Fruit fly (Drosophila melanogaster) whole organism, wandering third instar larva: ENCODE data around the gene CG14565.

Experiments used
- Abd-B ChIP-seq: fragments of >200 bp; optimal IDR thresholded peaks from 2 replicates; lab custom pipeline; 2017; ENCODE audit warnings: missing biosample characterization, missing genetic modification characterization
- CG32264 ChIP-seq: fragments of 200-800 bp; sonication (Bioruptor generic); optimal IDR thresholded peaks from 2 replicates; lab custom pipeline; 2016; ENCODE audit warnings: missing biosample characterization, missing genetic modification characterization
- CG9705 ChIP-seq: fragments of 200-800 bp; sonication (Bioruptor generic); optimal IDR thresholded peaks from 2 replicates; lab custom pipeline; 2018; ENCODE audit warnings: missing biosample characterization, mild to moderate bottlenecking, missing genetic modification characterization
- CrebA ChIP-seq: fragments of 200-800 bp; sonication (Bioruptor generic); optimal IDR thresholded peaks from 2 replicates; lab custom pipeline; 2016; ENCODE audit warnings: missing biosample characterization, mild to moderate bottlenecking, missing genetic modification characterization, borderline replicate concordance
- Dfd ChIP-seq: fragments of >200 bp; optimal IDR thresholded peaks from 2 replicates; lab custom pipeline; 2017; ENCODE audit warnings: missing biosample characterization, missing genetic modification characterization
- Dif ChIP-seq: fragments of 200-275, 200-300 bp; sonication (Bioruptor generic); optimal IDR thresholded peaks from 2 replicates; lab custom pipeline; 2018; ENCODE audit warnings: missing biosample characterization, missing genetic modification characterization; ENCODE audit not compliant: partially characterized antibody
- GATAd ChIP-seq: sonication (Bioruptor generic); optimal IDR thresholded peaks from 2 replicates; lab custom pipeline; 2016; ENCODE audit warnings: missing biosample characterization, missing genetic modification characterization
- HLH106 ChIP-seq: fragments of 200-800 bp; optimal IDR thresholded peaks from 3 replicates; lab custom pipeline; 2019; ENCODE audit warnings: missing biosample characterization, mild to moderate bottlenecking, missing genetic modification characterization, moderate library complexity
- Hnf4 ChIP-seq: fragments of 200-800 bp; sonication (Bioruptor generic); optimal IDR thresholded peaks from 2 replicates; lab custom pipeline; 2016; ENCODE audit warnings: missing biosample characterization, mild to moderate bottlenecking, missing genetic modification characterization
- Hr78 ChIP-seq: fragments of >200 bp; optimal IDR thresholded peaks from 2 replicates; lab custom pipeline; 2017; ENCODE audit warnings: missing biosample characterization, missing genetic modification characterization
- Hr83 ChIP-seq: fragments of 200-300 bp; sonication (Bioruptor generic); optimal IDR thresholded peaks from 2 replicates; lab custom pipeline; 2016; ENCODE audit warnings: missing biosample characterization, mild to moderate bottlenecking, missing genetic modification characterization, moderate library complexity; ENCODE audit not compliant: poor library complexity, severe bottlenecking
- Jra ChIP-seq: sonication (Bioruptor generic); optimal IDR thresholded peaks from 2 replicates; lab custom pipeline; 2016; ENCODE audit warnings: missing biosample characterization, missing genetic modification characterization
- Mio ChIP-seq: sonication (Bioruptor generic); optimal IDR thresholded peaks from 2 replicates; lab custom pipeline; 2016; ENCODE audit warnings: missing biosample characterization, missing genetic modification characterization
- Myc ChIP-seq: fragments of >200 bp; optimal IDR thresholded peaks from 2 replicates; lab custom pipeline; 2017
- N ChIP-seq: fragments of >200 bp; optimal IDR thresholded peaks from 2 replicates; lab custom pipeline; 2018; ENCODE audit warnings: missing biosample characterization, missing external identifiers, missing genetic modification characterization
- OdsH ChIP-seq: fragments of 200-800 bp; sonication (Bioruptor generic); optimal IDR thresholded peaks from 2 replicates; lab custom pipeline; 2016; ENCODE audit warnings: missing biosample characterization, mild to moderate bottlenecking, missing genetic modification characterization
- Rel ChIP-seq, 2 experiments: fragments of 200-800 bp; sonication (Bioruptor generic) in 1 of 2; optimal IDR thresholded peaks; 2 replicates in 1 of 2; 3 replicates in 1 of 2; lab custom pipeline; 2016 to 2019; ENCODE audit warnings: mild to moderate bottlenecking in 2 of 2, missing biosample characterization in 2 of 2, missing genetic modification characterization in 2 of 2, moderate library complexity in 1 of 2
- Sp1 ChIP-seq: fragments of 200-800 bp; sonication (Bioruptor generic); optimal IDR thresholded peaks from 3 replicates; lab custom pipeline; 2019; ENCODE audit warnings: missing biosample characterization, mild to moderate bottlenecking, missing genetic modification characterization, moderate library complexity
- Vsx2 ChIP-seq: fragments of 200-300, 225-300 bp; sonication (Bioruptor generic); optimal IDR thresholded peaks from 2 replicates; lab custom pipeline; 2018; ENCODE audit warnings: missing biosample characterization, missing genetic modification characterization; ENCODE audit not compliant: partially characterized antibody
- br ChIP-seq: fragments of 200-800 bp; sonication (Bioruptor generic); optimal IDR thresholded peaks from 2 replicates; lab custom pipeline; 2016; ENCODE audit warnings: missing biosample characterization, missing genetic modification characterization
- brk ChIP-seq: fragments of 200-800 bp; sonication (Bioruptor generic); optimal IDR thresholded peaks from 2 replicates; lab custom pipeline; 2016; ENCODE audit warnings: missing biosample characterization, mild to moderate bottlenecking, missing genetic modification characterization
- dl ChIP-seq, 2 experiments: fragments of 175-275, 200-275 bp in 1 of 2; fragments of 200-275 bp in 1 of 2; sonication (Bioruptor generic); optimal IDR thresholded peaks; lab custom pipeline; 2018; ENCODE audit warnings: mild to moderate bottlenecking in 2 of 2, missing biosample characterization in 2 of 2, missing genetic modification characterization in 2 of 2, moderate library complexity in 2 of 2; ENCODE audit not compliant: partially characterized antibody in 2 of 2, insufficient read depth in 1 of 2
- dmrt93B ChIP-seq: fragments of 200-800 bp; sonication (Bioruptor generic); optimal IDR thresholded peaks from 2 replicates; lab custom pipeline; 2018; ENCODE audit warnings: missing biosample characterization, mild to moderate bottlenecking, missing genetic modification characterization
- dsf ChIP-seq: sonication (Bioruptor generic); optimal IDR thresholded peaks from 2 replicates; lab custom pipeline; 2016; ENCODE audit warnings: missing biosample characterization, missing genetic modification characterization, borderline replicate concordance
- ey ChIP-seq: fragments of 200-800 bp; sonication (Bioruptor generic); optimal IDR thresholded peaks from 2 replicates; lab custom pipeline; 2016; ENCODE audit warnings: missing biosample characterization, missing genetic modification characterization
- foxo ChIP-seq, 2 experiments: fragments of 200-800 bp; sonication (Bioruptor generic); optimal IDR thresholded peaks; 2 replicates in 1 of 2; 3 replicates in 1 of 2; lab custom pipeline; 2016 to 2017; ENCODE audit warnings: missing biosample characterization in 2 of 2, missing genetic modification characterization in 2 of 2
- fru ChIP-seq: fragments of 200-800 bp; sonication (Bioruptor generic); optimal IDR thresholded peaks from 3 replicates; lab custom pipeline; 2016; ENCODE audit warnings: missing biosample characterization, mild to moderate bottlenecking, missing genetic modification characterization
- pan ChIP-seq: fragments of >200 bp; optimal IDR thresholded peaks from 2 replicates; lab custom pipeline; 2017
- rgr ChIP-seq: fragments of 200-800 bp; sonication (Bioruptor generic); optimal IDR thresholded peaks from 3 replicates; lab custom pipeline; 2016; ENCODE audit warnings: missing biosample characterization, mild to moderate bottlenecking, missing genetic modification characterization
- sage ChIP-seq: fragments of 200-800 bp; sonication (Bioruptor generic); optimal IDR thresholded peaks from 2 replicates; lab custom pipeline; 2016; ENCODE audit warnings: missing biosample characterization, mild to moderate bottlenecking, missing genetic modification characterization
- tai ChIP-seq: sonication (Bioruptor generic); optimal IDR thresholded peaks from 2 replicates; lab custom pipeline; 2016; ENCODE audit warnings: missing biosample characterization, missing genetic modification characterization
- usp ChIP-seq: fragments of >200 bp; optimal IDR thresholded peaks from 2 replicates; lab custom pipeline; 2017; ENCODE audit warnings: missing biosample characterization, missing genetic modification characterization
- woc ChIP-seq: sonication (Bioruptor generic); optimal IDR thresholded peaks from 2 replicates; lab custom pipeline; 2016; ENCODE audit warnings: missing biosample characterization, mild to moderate bottlenecking, missing genetic modification characterization

Gene CG14565

dm6 chr3L:21769515-21769914 lies 25.4 kb upstream of the CG14565 start, which contains the start of gene CG7370:
TSS of gene CG7370 (plus strand) at chr3L:21769815.
- no peak for TF ChIP-seq Vsx2 (GFP tag; lab: Kevin White, UChicago)
- no peak for TF ChIP-seq tai (GFP tag; lab: Kevin White, UChicago)
- no peak for TF ChIP-seq Hr78
- no peak for TF ChIP-seq Myc (lab: Kevin White, UChicago)
- no peak for TF ChIP-seq dmrt93B (GFP tag; lab: Kevin White, UChicago)
- no peak for TF ChIP-seq CG32264 (GFP tag; lab: Kevin White, UChicago)
- TF ChIP-seq rgr (GFP tag; lab: Kevin White, UChicago): no peak
- TF ChIP-seq ey: no peak
- no peak for TF ChIP-seq GATAd (GFP tag; lab: Kevin White, UChicago)
- no peak for TF ChIP-seq Hr83 (GFP tag; lab: Kevin White, UChicago)
- no peak for TF ChIP-seq usp (GFP tag; lab: Kevin White, UChicago)
- no peak for TF ChIP-seq Jra (GFP tag; lab: Kevin White, UChicago)
- no peak for TF ChIP-seq Dif (GFP tag; lab: Kevin White, UChicago)
- TF ChIP-seq br (GFP tag; lab: Kevin White, UChicago): no peak
- no peak for TF ChIP-seq CrebA (GFP tag; lab: Kevin White, UChicago)
- no peak for TF ChIP-seq N (GFP tag; lab: Kevin White, UChicago)

- TF ChIP-seq fru (GFP tag; lab: Kevin White, UChicago) (no peak), dsf (GFP tag; lab: Kevin White, UChicago) (no peak), pan (lab: Kevin White, UChicago) (no peak), tai (GFP tag; lab: Kevin White, UChicago) (no peak), Dfd (no peak), Rel (GFP tag; optimal IDR thresholded peaks at IDR 0.05; lab: Kevin White, UChicago) (no peak), Rel (tag; optimal IDR thresholded peaks at IDR 0.05; lab: Kevin White, UChicago) (no peak), Myc (lab: Kevin White, UChicago) (no peak), GATAd (GFP tag; lab: Kevin White, UChicago) (no peak), CG9705 (no peak), woc (GFP tag; lab: Kevin White, UChicago) (no peak), brk (GFP tag; lab: Kevin White, UChicago) (no peak), HLH106 (tag; lab: Kevin White, UChicago) (no peak), foxo (GFP tag; optimal IDR thresholded peaks at IDR 0.05; lab: Kevin White, UChicago) (no peak), CrebA (GFP tag; lab: Kevin White, UChicago) (no peak), sage (GFP tag; lab: Kevin White, UChicago) (no peak), CG32264 (GFP tag; lab: Kevin White, UChicago) (no peak), Jra (GFP tag; lab: Kevin White, UChicago) (no peak), Dif (GFP tag; lab: Kevin White, UChicago) (no peak), N (GFP tag; lab: Kevin White, UChicago) (no peak), Hnf4 (GFP tag; lab: Kevin White, UChicago) (no peak)
These were observed 21.9 kb upstream of the CG14565 start for dm6 chr3L:21765931-21766330.

- no peak for TF ChIP-seq tai (GFP tag; lab: Kevin White, UChicago)
- TF ChIP-seq OdsH (GFP tag; lab: Kevin White, UChicago): no peak
- TF ChIP-seq Sp1 (GFP tag; lab: Kevin White, UChicago): no peak
- no peak for TF ChIP-seq Hnf4 (GFP tag; lab: Kevin White, UChicago)
- no peak for TF ChIP-seq Hr78
- TF ChIP-seq Myc (lab: Kevin White, UChicago): no peak
- no peak for TF ChIP-seq woc (GFP tag; lab: Kevin White, UChicago)
- TF ChIP-seq brk (GFP tag; lab: Kevin White, UChicago): no peak
- no peak for TF ChIP-seq dmrt93B (GFP tag; lab: Kevin White, UChicago)
- TF ChIP-seq Hr83 (GFP tag; lab: Kevin White, UChicago): no peak
- no peak for TF ChIP-seq Mio (GFP tag; lab: Kevin White, UChicago)
- TF ChIP-seq usp (GFP tag; lab: Kevin White, UChicago): no peak
- no peak for TF ChIP-seq CG9705
- no peak for TF ChIP-seq Jra (GFP tag; lab: Kevin White, UChicago)
- no peak for TF ChIP-seq br (GFP tag; lab: Kevin White, UChicago)
- no peak for TF ChIP-seq CrebA (GFP tag; lab: Kevin White, UChicago)
- TF ChIP-seq Vsx2 (GFP tag; lab: Kevin White, UChicago): no peak
- no peak for TF ChIP-seq Abd-B (GFP tag; lab: Kevin White, UChicago)
- TF ChIP-seq fru (GFP tag; lab: Kevin White, UChicago): no peak
- TF ChIP-seq dl (GFP tag; optimal IDR thresholded peaks at IDR 0.05; lab: Kevin White, UChicago; ENCODE audit: insufficient read depth in 1 of 2, partially characterized antibody in 2 of 2): no peak
- TF ChIP-seq, all 38 proteins: peak for 0
These were observed 12.8 kb upstream of the CG14565 start, which contains the start of gene CG14564 for dm6 chr3L:21756857-21757256. TSS of gene CG14564 (plus strand) at chr3L:21757157.
